Worm (Caenorhabditis elegans) whole organism, early embryonic: ENCODE measurements around the gene hsp-43.

Experiments
- F13C5.2 ChIP-seq: sonication (generic microtip); optimal IDR thresholded peaks from 2 replicates; lab custom pipeline; 2017; ENCODE audit warnings: mild to moderate bottlenecking, missing genetic modification characterization, inconsistent platforms, missing compliant biosample characterization
- ama-1 ChIP-seq: fragments of 150-350 bp; optimal IDR thresholded peaks from 2 replicates; lab custom pipeline; 2014
- ceh-36 ChIP-seq: sonication (generic microtip); optimal IDR thresholded peaks from 2 replicates; lab custom pipeline; 2016; ENCODE audit warnings: missing genetic modification characterization, inconsistent platforms, missing compliant biosample characterization
- hmbx-1 ChIP-seq: sonication (generic microtip); optimal IDR thresholded peaks from 2 replicates; lab custom pipeline; 2016; ENCODE audit warnings: mild to moderate bottlenecking, missing genetic modification characterization, missing compliant biosample characterization
- hnd-1 ChIP-seq: sonication (generic microtip); optimal IDR thresholded peaks from 2 replicates; lab custom pipeline; 2016; ENCODE audit warnings: missing genetic modification characterization, missing compliant biosample characterization
- sea-1 ChIP-seq: fragments of 200-800 bp; sonication (Bioruptor generic); conservative IDR thresholded peaks from 2 replicates; pipeline ENCODE4 v1.3.6; 2022; ENCODE audit warnings: missing genetic modification characterization, missing compliant biosample characterization
- tra-4 ChIP-seq: sonication (generic microtip); optimal IDR thresholded peaks from 2 replicates; lab custom pipeline; 2017; ENCODE audit warnings: missing genetic modification characterization, missing compliant biosample characterization

DNA sequence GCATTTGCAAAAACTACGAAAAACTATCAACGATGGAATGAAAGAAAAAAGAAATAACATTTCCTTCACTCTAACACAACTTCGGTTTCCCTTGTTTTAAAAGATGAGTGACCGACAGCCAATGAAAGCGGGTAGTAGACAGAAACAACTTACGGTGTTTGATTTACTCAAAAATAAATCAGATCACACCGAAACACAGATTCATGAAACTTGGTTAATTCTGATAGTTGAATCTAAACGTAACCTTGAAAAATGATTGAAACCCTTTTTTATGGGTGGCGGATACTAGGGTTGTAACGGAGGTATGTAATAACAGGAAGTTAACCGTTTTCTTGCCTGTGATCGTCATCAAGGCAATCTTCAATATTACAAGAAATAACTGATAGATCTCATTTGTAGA, 40.0 kb upstream of the hsp-43 start:
- TF ChIP-seq ama-1 (lab: Kevin White, UChicago): no peak
- TF ChIP-seq hnd-1 (tag; lab: Kevin White, UChicago): no peak
- TF ChIP-seq hmbx-1 (tag; lab: Kevin White, UChicago): no peak
- no peak for TF ChIP-seq ceh-36
- no peak for TF ChIP-seq sea-1 (GFP tag; lab: Robert Waterston, UW)
- TF ChIP-seq F13C5.2 (tag; lab: Kevin White, UChicago): no peak
- TF ChIP-seq tra-4 (tag; lab: Kevin White, UChicago): no peak
